Worm (Caenorhabditis elegans) whole organism, young adult: ENCODE data around the gene T06E6.1.
A peak's percentile ranks its signal among the peaks of the same experiment; 100 is the strongest.

Experiments
- B0019.2 ChIP-seq: fragments of 200-800 bp; sonication (Bioruptor generic); conservative IDR thresholded peaks from 2 replicates; pipeline ENCODE4 v1.3.6; 2022; ENCODE audit warnings: missing genetic modification reagents, missing genetic modification characterization, missing compliant biosample characterization
- B0261.1 ChIP-seq: sonication (generic microtip); optimal IDR thresholded peaks from 2 replicates; lab custom pipeline; 2016; ENCODE audit warnings: mild to moderate bottlenecking, missing genetic modification characterization, moderate library complexity, missing compliant biosample characterization
- B0336.3 ChIP-seq: fragments of 200-800 bp; sonication (Bioruptor generic); IDR thresholded peaks from 2 replicates; pipeline ENCODE4 v1.3.6; 2022; ENCODE audit warnings: missing genetic modification characterization, missing compliant biosample characterization
- F39B2.1 ChIP-seq: fragments of 200-800 bp; sonication (Bioruptor generic); IDR thresholded peaks from 2 replicates; pipeline ENCODE4 v1.3.6; 2022; ENCODE audit warnings: missing genetic modification reagents, missing genetic modification characterization, missing compliant biosample characterization
- F49E8.2 ChIP-seq: sonication (generic microtip); optimal IDR thresholded peaks from 3 replicates; lab custom pipeline; 2017; ENCODE audit warnings: missing genetic modification characterization, mild to moderate bottlenecking, missing compliant biosample characterization, antibody characterized with exemption, moderate library complexity; ENCODE audit not compliant: insufficient read depth
- T26A5.8 ChIP-seq: sonication (generic microtip); optimal IDR thresholded peaks from 2 replicates; lab custom pipeline; 2016; ENCODE audit warnings: missing genetic modification characterization, missing compliant biosample characterization
- Y53G8AR.9 ChIP-seq: fragments of 200-800 bp; sonication (Bioruptor generic); conservative IDR thresholded peaks from 2 replicates; pipeline ENCODE4 v1.3.6; 2022; ENCODE audit warnings: missing genetic modification reagents, missing genetic modification characterization, missing compliant biosample characterization
- Y56A3A.18 ChIP-seq: fragments of 200-800 bp; sonication (Bioruptor generic); IDR thresholded peaks from 2 replicates; pipeline ENCODE4 v1.3.6; 2022; ENCODE audit warnings: missing genetic modification reagents, missing genetic modification characterization, missing compliant biosample characterization
- Y79H2A.3 ChIP-seq: fragments of 200-800 bp; sonication (Bioruptor generic); conservative IDR thresholded peaks from 2 replicates; pipeline ENCODE4 v1.3.6; 2022; ENCODE audit warnings: missing genetic modification reagents, missing genetic modification characterization, missing compliant biosample characterization
- aptf-2 ChIP-seq: fragments of 200-800 bp; sonication (Bioruptor generic); conservative IDR thresholded peaks from 2 replicates; pipeline ENCODE4 v1.3.6; 2022; ENCODE audit warnings: missing genetic modification reagents, missing genetic modification characterization, missing compliant biosample characterization
- athp-1 ChIP-seq: sonication (generic microtip); optimal IDR thresholded peaks from 2 replicates; lab custom pipeline; 2017; ENCODE audit warnings: mild to moderate bottlenecking, missing genetic modification characterization, missing compliant biosample characterization
- bed-1 ChIP-seq: fragments of 200-800 bp; sonication (Bioruptor generic); IDR thresholded peaks from 2 replicates; pipeline ENCODE4 v1.3.6; 2022; ENCODE audit warnings: missing genetic modification reagents, missing genetic modification characterization, missing compliant biosample characterization
- bed-2 ChIP-seq: fragments of 200-800 bp; sonication (Bioruptor generic); IDR thresholded peaks from 2 replicates; pipeline ENCODE4 v1.3.6; 2022; ENCODE audit warnings: missing genetic modification reagents, missing genetic modification characterization, missing compliant biosample characterization
- ccch-3 ChIP-seq: fragments of 200-800 bp; sonication (Bioruptor generic); optimal IDR thresholded peaks from 2 replicates; lab custom pipeline; 2018; ENCODE audit warnings: mild to moderate bottlenecking, missing genetic modification characterization, missing compliant biosample characterization
- ceh-58 ChIP-seq: fragments of 200-800 bp; sonication (Bioruptor generic); IDR thresholded peaks from 2 replicates; pipeline ENCODE4 v1.3.6; 2022; ENCODE audit warnings: missing genetic modification characterization, missing compliant biosample characterization
- ceh-79 ChIP-seq: sonication (generic microtip); optimal IDR thresholded peaks from 2 replicates; lab custom pipeline; 2017; ENCODE audit warnings: mild to moderate bottlenecking, missing genetic modification characterization, missing compliant biosample characterization
- die-1 ChIP-seq: sonication (generic microtip); optimal IDR thresholded peaks from 2 replicates; lab custom pipeline; 2016; ENCODE audit warnings: missing genotype, mild to moderate bottlenecking, missing genetic modification characterization, missing compliant biosample characterization
- dox-1 ChIP-seq: fragments of 200-800 bp; sonication (Bioruptor generic); IDR thresholded peaks from 2 replicates; pipeline ENCODE4 v1.3.6; 2022; ENCODE audit warnings: missing genetic modification reagents, missing genetic modification characterization, missing compliant biosample characterization
- egrh-3 ChIP-seq: fragments of 200-800 bp; sonication (Bioruptor generic); IDR thresholded peaks from 2 replicates; pipeline ENCODE4 v1.3.6; 2022; ENCODE audit warnings: missing genetic modification reagents, missing genetic modification characterization, missing compliant biosample characterization
- fkh-3 ChIP-seq: sonication (generic microtip); optimal IDR thresholded peaks from 2 replicates; lab custom pipeline; 2016; ENCODE audit warnings: mild to moderate bottlenecking, missing genetic modification characterization, missing compliant biosample characterization
- hmg-20 ChIP-seq: fragments of 200-800 bp; sonication (Bioruptor generic); IDR thresholded peaks from 2 replicates; pipeline ENCODE4 v1.3.6; 2022; ENCODE audit warnings: missing genetic modification reagents, missing genetic modification characterization, missing compliant biosample characterization
- hrde-1 ChIP-seq: sonication (generic microtip); optimal IDR thresholded peaks from 2 replicates; lab custom pipeline; 2016; ENCODE audit warnings: missing genetic modification characterization, mild to moderate bottlenecking, missing compliant biosample characterization, moderate library complexity, missing genotype, missing genetic modification reagents, borderline replicate concordance
- lag-1 ChIP-seq: fragments of 200-800 bp; sonication (Bioruptor generic); IDR thresholded peaks from 2 replicates; pipeline ENCODE4 v1.3.6; 2022; ENCODE audit warnings: missing genetic modification reagents, missing genetic modification characterization, missing compliant biosample characterization
- let-607 ChIP-seq, 2 experiments: fragments of 200-800 bp in 1 of 2; sonication (Bioruptor generic) in 1 of 2; sonication (generic microtip) in 1 of 2; optimal IDR thresholded peaks; 2 replicates each; lab custom pipeline; 2016 to 2018; ENCODE audit warnings: mild to moderate bottlenecking in 2 of 2, missing compliant biosample characterization in 2 of 2, missing genetic modification characterization in 2 of 2, moderate library complexity in 2 of 2, missing genotype in 1 of 2
- lin-26 ChIP-seq: fragments of 200-800 bp; sonication (Bioruptor generic); IDR thresholded peaks from 2 replicates; pipeline ENCODE4 v1.3.6; 2022; ENCODE audit warnings: missing genetic modification reagents, missing genetic modification characterization, missing compliant biosample characterization
- mel-28 ChIP-seq: sonication (generic microtip); optimal IDR thresholded peaks from 2 replicates; lab custom pipeline; 2016; ENCODE audit warnings: borderline replicate concordance, mild to moderate bottlenecking, missing genetic modification characterization, missing compliant biosample characterization
- mes-4 ChIP-seq: sonication (generic microtip); optimal IDR thresholded peaks from 2 replicates; lab custom pipeline; 2016; ENCODE audit warnings: missing genotype, missing genetic modification characterization, missing compliant biosample characterization
- nfya-1 ChIP-seq: sonication (generic microtip); optimal IDR thresholded peaks from 2 replicates; lab custom pipeline; 2017; ENCODE audit warnings: antibody characterized with exemption, missing compliant biosample characterization, missing genetic modification characterization, borderline replicate concordance; ENCODE audit not compliant: insufficient read depth
- nfyb-1 ChIP-seq: fragments of 200-800 bp; sonication (Bioruptor generic); IDR thresholded peaks from 2 replicates; pipeline ENCODE4 v1.3.6; 2022; ENCODE audit warnings: missing genetic modification reagents, missing genetic modification characterization, missing compliant biosample characterization
- nhr-120 ChIP-seq: fragments of 200-800 bp; sonication (Bioruptor generic); IDR thresholded peaks from 2 replicates; pipeline ENCODE4 v1.3.6; 2022; ENCODE audit warnings: missing genetic modification characterization, missing compliant biosample characterization
- pha-4 ChIP-seq: fragments of 150-350 bp; sonication (generic microtip); optimal IDR thresholded peaks from 2 replicates; lab custom pipeline; 2014; ENCODE audit warnings: missing biosample characterization, missing genetic modification reagents, missing genetic modification characterization
- rcor-1 ChIP-seq: fragments of 200-800 bp; sonication (Bioruptor generic); IDR thresholded peaks from 2 replicates; pipeline ENCODE4 v1.3.6; 2022; ENCODE audit warnings: missing genetic modification reagents, missing genetic modification characterization, missing compliant biosample characterization
- repo-1 ChIP-seq: sonication (generic microtip); optimal IDR thresholded peaks from 2 replicates; lab custom pipeline; 2017; ENCODE audit warnings: mild to moderate bottlenecking, missing genetic modification characterization, missing compliant biosample characterization
- rpc-1 ChIP-seq, 2 experiments: fragments of 150-350 bp in 1 of 2; sonication (generic microtip) in 1 of 2; optimal IDR thresholded peaks; 2 replicates each; lab custom pipeline; 2014 to 2018; ENCODE audit warnings: missing biosample characterization in 1 of 2, missing genetic modification characterization in 1 of 2, missing genetic modification reagents in 1 of 2, missing genotype in 1 of 2
- sdz-38 ChIP-seq: sonication (generic microtip); optimal IDR thresholded peaks from 2 replicates; lab custom pipeline; 2016; ENCODE audit warnings: missing genotype, missing genetic modification characterization, missing compliant biosample characterization
- sea-2 ChIP-seq: fragments of 200-800 bp; sonication (Bioruptor generic); IDR thresholded peaks from 2 replicates; pipeline ENCODE4 v1.3.6; 2022; ENCODE audit warnings: missing genetic modification characterization, missing compliant biosample characterization
- snpc-1.1 ChIP-seq: sonication (generic microtip); optimal IDR thresholded peaks from 2 replicates; lab custom pipeline; 2017; ENCODE audit warnings: missing genetic modification characterization, mild to moderate bottlenecking, missing compliant biosample characterization, antibody characterized with exemption, moderate library complexity, missing genotype, missing genetic modification reagents; ENCODE audit not compliant: insufficient read depth
- somi-1 ChIP-seq: fragments of 200-800 bp; sonication (Bioruptor generic); optimal IDR thresholded peaks from 2 replicates; lab custom pipeline; 2018; ENCODE audit warnings: mild to moderate bottlenecking, missing genetic modification characterization, missing compliant biosample characterization
- tlf-1 ChIP-seq: fragments of 200-800 bp; sonication (Bioruptor generic); optimal IDR thresholded peaks from 2 replicates; lab custom pipeline; 2018; ENCODE audit warnings: mild to moderate bottlenecking, missing genetic modification characterization, missing compliant biosample characterization
- unc-62 ChIP-seq: fragments of 150-350 bp; optimal IDR thresholded peaks from 2 replicates; lab custom pipeline; 2014; ENCODE audit warnings: missing biosample characterization, missing genetic modification reagents, missing genetic modification characterization
- zim-3 ChIP-seq: sonication (generic microtip); optimal IDR thresholded peaks from 2 replicates; lab custom pipeline; 2017; ENCODE audit warnings: mild to moderate bottlenecking, missing genetic modification characterization, moderate library complexity, missing compliant biosample characterization
- ztf-3 ChIP-seq: fragments of 200-800 bp; sonication (Bioruptor generic); optimal IDR thresholded peaks from 2 replicates; lab custom pipeline; 2018; ENCODE audit warnings: mild to moderate bottlenecking, missing genetic modification characterization, missing compliant biosample characterization

The T06E6.1 gene

ce11 chrV:15399691-15400377 is 5.1 kb upstream of the T06E6.1 start, which contains the start of the genes T06E6.15 and sri-7:
Gene T06E6.15, minus strand, starts transcription at chrV:15399791.
Gene sri-7, plus strand, starts transcription at chrV:15400327.
- no peak for TF ChIP-seq aptf-2 (GFP tag; lab: Robert Waterston, UW)
- no peak for TF ChIP-seq Y56A3A.18
- TF ChIP-seq zim-3 (tag; lab: Kevin White, UChicago): no peak
- no peak for TF ChIP-seq pha-4 (tag; lab: Kevin White, UChicago)
- TF ChIP-seq ceh-79: no peak
- TF ChIP-seq rpc-1 (optimal IDR thresholded peaks at IDR 0.05; lab: Kevin White, UChicago): no peak
- no peak for TF ChIP-seq rpc-1 (tag; optimal IDR thresholded peaks at IDR 0.05; lab: Kevin White, UChicago)
- no peak for TF ChIP-seq lag-1 (GFP tag; lab: Robert Waterston, UW)
- TF ChIP-seq Y53G8AR.9: no peak
- TF ChIP-seq nfya-1 (tag; lab: Kevin White, UChicago): no peak
- TF ChIP-seq lin-26 (GFP tag; lab: Robert Waterston, UW): no peak
- no peak for TF ChIP-seq B0261.1 (tag; lab: Kevin White, UChicago)
- no peak for TF ChIP-seq egrh-3
- TF ChIP-seq repo-1: no peak
- TF ChIP-seq ceh-58 (GFP tag; lab: Robert Waterston, UW): no peak

ce11 chrV:15398728-15399127 is 4.0 kb upstream of the T06E6.1 start, which contains the start of gene fbxa-199:
Gene fbxa-199, minus strand, starts transcription at chrV:15398828.
- TF ChIP-seq hmg-20 (GFP tag; lab: Robert Waterston, UW) (no peak), ztf-3 (GFP tag; lab: Kevin White, UChicago) (no peak), sdz-38 (no peak), snpc-1.1 (tag; lab: Kevin White, UChicago) (no peak), let-607 (tag; optimal IDR thresholded peaks at IDR 0.05; lab: Kevin White, UChicago) (no peak), aptf-2 (GFP tag; lab: Robert Waterston, UW) (no peak), B0019.2 (GFP tag; lab: Robert Waterston, UW) (no peak), sea-2 (GFP tag; lab: Robert Waterston, UW) (no peak)
- TF ChIP-seq, all 124 proteins: peak for 0

- no peak for TF ChIP-seq T26A5.8 (tag; lab: Kevin White, UChicago)
- peak; percentile 75 for TF ChIP-seq Y53G8AR.9
- TF ChIP-seq ztf-3 (GFP tag; lab: Kevin White, UChicago): no peak
- TF ChIP-seq rcor-1: no peak
- no peak for TF ChIP-seq repo-1
- no peak for TF ChIP-seq die-1 (tag; lab: Kevin White, UChicago)
- TF ChIP-seq sea-2 (GFP tag; lab: Robert Waterston, UW): no peak
- no peak for TF ChIP-seq F39B2.1 (GFP tag; lab: Robert Waterston, UW)
- TF ChIP-seq somi-1 (GFP tag; lab: Kevin White, UChicago): no peak
- TF ChIP-seq unc-62 (GFP tag; lab: Kevin White, UChicago): no peak
- TF ChIP-seq nhr-120 (GFP tag; lab: Robert Waterston, UW): no peak
- peak; percentile 21; the same call in 1 of the 2 replicates for TF ChIP-seq Y79H2A.3
- TF ChIP-seq B0019.2 (GFP tag; lab: Robert Waterston, UW): no peak
- no peak for TF ChIP-seq ccch-3 (GFP tag; lab: Kevin White, UChicago)
- no peak for TF ChIP-seq rpc-1 (optimal IDR thresholded peaks at IDR 0.05; lab: Kevin White, UChicago)
- TF ChIP-seq rpc-1 (tag; optimal IDR thresholded peaks at IDR 0.05; lab: Kevin White, UChicago): peak; percentile 10
- no peak for TF ChIP-seq fkh-3 (tag; lab: Kevin White, UChicago)
- peak; percentile 63 for TF ChIP-seq tlf-1
- TF ChIP-seq B0336.3 (GFP tag; lab: Robert Waterston, UW): peak; percentile 72; the same call in 1 of the 2 replicates
- TF ChIP-seq pha-4 (tag; lab: Kevin White, UChicago): no peak
- TF ChIP-seq lin-26 (GFP tag; lab: Robert Waterston, UW): peak; percentile 50; the same call in 1 of the 2 replicates
- TF ChIP-seq bed-1 (GFP tag; lab: Robert Waterston, UW): no peak
- TF ChIP-seq athp-1 (tag; lab: Kevin White, UChicago): no peak
- no peak for TF ChIP-seq dox-1 (GFP tag; lab: Robert Waterston, UW)
- TF ChIP-seq nfyb-1 (GFP tag; lab: Robert Waterston, UW): no peak
- no peak for TF ChIP-seq bed-2 (GFP tag; lab: Robert Waterston, UW)
- TF ChIP-seq hrde-1 (tag; lab: Kevin White, UChicago): peak; percentile 82
- TF ChIP-seq F49E8.2 (tag; lab: Kevin White, UChicago): peak; percentile 38
- no peak for TF ChIP-seq mes-4 (tag; lab: Kevin White, UChicago)
- no peak for TF ChIP-seq mel-28 (tag; lab: Kevin White, UChicago)
Observed at ce11 chrV:15397139-15397538, 2.4 kb upstream of the T06E6.1 start.
